Worm (Caenorhabditis elegans): ENCODE results near the gene T07G12.4.
A peak's percentile ranks its signal among the peaks of the same experiment; 100 is the strongest.

Gene T07G12.4

DNA sequence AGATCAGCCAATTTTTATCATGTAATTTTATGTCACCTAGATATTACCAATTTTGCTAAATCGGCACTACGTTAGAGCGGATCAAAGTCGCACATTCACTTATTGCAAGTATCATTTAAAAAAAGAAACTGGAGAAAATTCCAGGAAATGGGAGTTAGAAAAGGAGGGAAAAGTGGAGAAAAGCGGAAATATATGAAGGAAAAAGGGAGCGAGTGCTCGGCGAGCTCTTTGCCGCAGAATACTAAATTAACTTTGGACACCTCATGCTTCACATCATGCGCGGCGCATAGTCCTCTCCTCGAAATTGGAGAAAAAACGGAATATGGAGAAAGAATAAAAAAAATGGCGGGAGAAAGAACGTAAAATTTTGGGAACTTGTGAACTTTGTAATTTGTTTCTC, 30.9 kb downstream of the T07G12.4 start:
- TF ChIP-seq dao-5 (tag; optimal IDR thresholded peaks at IDR 0.05) (no peak), him-1 (tag; optimal IDR thresholded peaks at IDR 0.05) (peak; percentile 14), W03F9.2 (tag; optimal IDR thresholded peaks at IDR 0.05) (no peak)

DNA sequence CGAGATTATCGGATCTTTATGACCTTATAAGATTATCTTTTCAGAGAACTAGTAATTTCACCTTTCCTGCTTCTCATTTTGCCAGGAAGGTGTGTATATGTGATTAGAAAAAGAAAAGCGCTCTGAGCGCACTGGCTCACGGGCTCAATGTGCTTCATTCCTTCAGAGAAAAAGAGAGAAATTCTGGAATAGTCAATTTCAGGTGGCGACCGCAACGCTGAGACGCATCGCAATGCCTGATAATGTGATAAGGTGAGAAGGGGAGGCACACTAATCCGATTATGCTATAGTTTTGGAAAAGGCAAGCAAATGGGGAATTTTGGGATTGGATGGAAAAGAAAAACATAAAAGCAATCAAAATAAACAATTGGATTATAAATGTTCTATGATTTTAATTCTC, 32.5 kb downstream of the T07G12.4 start:
- no peak for TF ChIP-seq him-1 (tag; optimal IDR thresholded peaks at IDR 0.05)
- no peak for TF ChIP-seq dao-5 (tag; optimal IDR thresholded peaks at IDR 0.05)
- no peak for TF ChIP-seq W03F9.2 (tag; optimal IDR thresholded peaks at IDR 0.05)

DNA sequence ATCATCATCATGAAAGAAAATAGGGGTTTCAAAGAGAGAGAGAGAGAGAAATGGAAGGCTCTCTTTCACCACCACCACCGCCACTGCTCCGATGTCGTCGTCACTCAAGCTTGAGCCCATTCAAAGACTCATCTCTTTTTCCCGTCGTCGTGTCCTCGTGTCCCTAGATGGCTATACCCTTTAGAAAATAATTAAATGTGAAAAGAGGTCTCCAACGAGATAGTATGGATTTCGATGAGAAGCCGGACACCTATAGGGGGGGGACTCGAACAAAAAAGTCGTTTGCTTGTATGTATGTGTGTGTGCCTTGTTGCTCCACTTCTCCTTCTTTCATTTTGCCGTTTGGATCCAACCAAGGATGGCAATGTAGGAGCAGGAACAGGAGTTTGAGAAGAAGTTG, 33.5 kb downstream of the T07G12.4 start:
- no peak for TF ChIP-seq him-1 (tag; optimal IDR thresholded peaks at IDR 0.05)

DNA sequence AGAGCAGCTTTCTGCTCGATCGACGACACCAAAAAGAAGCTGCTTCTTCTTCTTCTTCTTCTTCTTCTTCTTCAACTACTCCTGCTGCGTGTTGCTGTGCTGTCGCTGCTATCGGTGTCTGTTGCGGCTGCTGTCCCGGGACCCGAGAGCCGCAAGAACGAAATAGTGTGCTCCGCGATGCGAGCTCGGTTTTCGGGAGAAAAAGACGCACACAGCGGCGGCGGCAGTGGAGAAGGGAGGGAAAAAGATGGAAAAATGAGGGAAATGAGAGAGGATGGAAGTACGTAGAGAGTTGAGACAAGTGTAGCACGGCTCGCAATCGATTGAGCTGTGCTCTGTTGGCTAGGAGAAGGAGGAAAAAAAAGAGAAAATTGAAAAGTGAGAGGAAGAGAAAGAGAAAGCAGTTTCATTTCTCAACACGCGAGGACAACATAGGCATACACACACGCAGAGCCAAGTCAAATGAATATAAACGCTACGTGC, 34.7 kb downstream of the T07G12.4 start:
- TF ChIP-seq dao-5 (tag; optimal IDR thresholded peaks at IDR 0.05) = no peak
- peak; percentile 70 for TF ChIP-seq him-1 (tag; optimal IDR thresholded peaks at IDR 0.05)

DNA sequence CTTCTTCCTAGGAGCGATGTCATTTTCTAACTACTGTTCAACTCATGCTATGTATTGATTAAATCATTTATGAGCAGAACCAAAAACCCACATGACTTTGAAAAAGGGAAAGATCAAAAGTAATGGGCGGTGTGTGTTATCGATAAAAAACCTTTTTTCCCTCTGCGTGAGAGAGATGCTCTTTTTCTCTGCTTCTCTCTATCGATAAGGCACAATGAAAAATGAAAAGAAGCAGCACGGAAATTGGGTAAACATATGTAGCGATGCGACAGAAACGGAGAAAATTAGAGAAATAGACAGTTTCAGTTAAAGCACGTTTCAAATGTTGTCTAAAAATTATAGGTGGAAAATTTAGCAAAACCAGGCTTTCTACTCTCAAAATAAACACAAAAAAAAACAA, 36.1 kb downstream of the T07G12.4 start:
- TF ChIP-seq W03F9.2 (tag; optimal IDR thresholded peaks at IDR 0.05) (peak; percentile 4), him-1 (tag; optimal IDR thresholded peaks at IDR 0.05) (no peak)

DNA sequence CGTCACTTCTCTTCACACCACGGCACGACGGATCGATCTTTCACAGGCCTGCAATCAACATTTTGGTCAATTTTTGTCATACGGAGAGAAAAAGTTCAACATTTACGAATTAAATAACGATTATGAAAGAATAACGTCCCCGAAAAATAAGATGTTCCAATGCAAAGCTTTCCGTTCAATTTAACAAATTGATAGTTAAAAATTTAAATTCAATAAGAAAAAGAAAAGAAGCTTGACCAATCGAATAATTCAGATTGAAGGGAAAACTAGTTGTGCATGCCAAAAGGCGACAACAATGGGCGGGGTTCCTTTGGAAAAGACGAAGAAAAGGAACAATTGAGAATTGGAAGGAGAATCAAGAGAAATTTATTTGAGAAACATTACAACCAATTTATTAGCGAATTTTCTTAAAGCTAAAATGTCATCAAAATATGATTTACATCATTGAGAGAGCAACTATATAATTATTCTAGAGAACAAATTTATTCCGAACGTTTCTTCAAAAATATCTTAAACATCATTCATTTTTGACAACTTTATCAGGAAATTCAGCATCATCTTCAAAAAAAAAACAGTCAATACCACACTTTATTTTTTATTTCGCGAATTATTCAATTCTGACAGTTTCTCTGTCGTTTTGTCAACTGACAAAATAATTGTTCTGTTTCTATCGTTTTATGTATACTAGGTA, 36.8 kb downstream of the T07G12.4 start, which contains the start of gene tax-6:
TSS of gene tax-6 (minus strand) at position 51 of the 691 bp plus-strand sequence.
- TF ChIP-seq dao-5 (tag; optimal IDR thresholded peaks at IDR 0.05) = no peak

DNA sequence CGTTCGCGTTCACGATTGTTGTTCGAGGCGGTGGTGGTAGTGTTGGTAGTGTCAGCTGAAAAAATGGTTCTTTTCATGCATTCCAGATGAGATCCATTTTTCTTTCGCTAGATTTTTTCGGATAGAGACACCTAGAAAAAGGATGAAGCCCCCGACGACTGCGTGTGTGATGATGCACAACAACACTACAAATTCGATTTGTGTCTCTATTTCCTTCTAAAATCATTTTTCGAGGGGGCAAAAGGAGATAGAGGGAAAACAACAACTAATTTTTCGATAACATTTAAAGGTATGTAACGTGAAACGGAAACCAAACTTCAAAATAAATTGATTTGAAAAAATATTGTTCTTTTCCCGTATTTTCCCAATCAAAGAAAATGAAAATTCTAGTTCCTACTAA, 38.0 kb downstream of the T07G12.4 start:
- TF ChIP-seq dao-5 (tag; optimal IDR thresholded peaks at IDR 0.05) (no peak), W03F9.2 (tag; optimal IDR thresholded peaks at IDR 0.05) (no peak), him-1 (tag; optimal IDR thresholded peaks at IDR 0.05) (no peak)

DNA sequence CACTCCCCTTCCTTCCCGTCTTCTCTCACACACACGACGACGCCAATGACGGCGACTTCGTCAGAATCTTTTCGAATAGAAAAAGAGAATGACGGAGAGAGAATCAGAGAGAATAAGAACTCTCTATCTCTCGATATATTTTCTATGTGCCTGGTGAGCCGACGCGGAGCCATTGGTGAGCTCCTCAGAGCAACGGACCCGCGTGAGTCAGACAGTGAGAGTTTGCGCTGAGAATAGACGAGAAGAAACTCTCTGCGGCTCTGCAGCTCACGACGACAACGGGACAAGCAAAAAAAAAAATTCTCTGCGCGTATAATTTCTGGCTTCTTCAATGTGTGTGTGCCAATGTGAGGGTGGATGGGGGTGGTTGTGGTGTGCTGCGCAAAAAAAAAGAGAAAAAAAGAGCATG, 38.5 kb downstream of the T07G12.4 start:
- TF ChIP-seq W03F9.2 (tag; optimal IDR thresholded peaks at IDR 0.05) (no peak), him-1 (tag; optimal IDR thresholded peaks at IDR 0.05) (peak; percentile 85), dao-5 (tag; optimal IDR thresholded peaks at IDR 0.05) (no peak)

DNA sequence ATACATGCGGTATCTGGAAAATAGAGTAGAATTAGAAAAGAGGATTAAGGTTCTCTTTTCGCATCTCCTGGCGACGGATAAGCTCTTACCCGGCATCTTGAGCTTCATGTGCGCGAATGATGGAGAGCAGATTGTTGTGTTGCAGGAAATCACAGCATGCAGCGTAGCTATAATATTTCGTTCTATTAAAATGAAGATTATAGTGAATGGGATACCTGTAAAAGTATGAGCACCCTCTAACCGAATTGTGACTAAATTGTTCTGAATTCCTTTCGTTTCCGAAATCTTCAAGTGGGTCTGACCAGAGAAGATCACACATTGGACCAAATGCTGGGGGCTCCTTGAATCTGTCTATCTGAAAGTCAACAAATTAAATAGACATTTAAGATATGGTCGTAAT, 40.1 kb downstream of the T07G12.4 start:
- TF ChIP-seq him-1 (tag; optimal IDR thresholded peaks at IDR 0.05) (no peak), dao-5 (tag; optimal IDR thresholded peaks at IDR 0.05) (no peak), W03F9.2 (tag; optimal IDR thresholded peaks at IDR 0.05) (no peak)

DNA sequence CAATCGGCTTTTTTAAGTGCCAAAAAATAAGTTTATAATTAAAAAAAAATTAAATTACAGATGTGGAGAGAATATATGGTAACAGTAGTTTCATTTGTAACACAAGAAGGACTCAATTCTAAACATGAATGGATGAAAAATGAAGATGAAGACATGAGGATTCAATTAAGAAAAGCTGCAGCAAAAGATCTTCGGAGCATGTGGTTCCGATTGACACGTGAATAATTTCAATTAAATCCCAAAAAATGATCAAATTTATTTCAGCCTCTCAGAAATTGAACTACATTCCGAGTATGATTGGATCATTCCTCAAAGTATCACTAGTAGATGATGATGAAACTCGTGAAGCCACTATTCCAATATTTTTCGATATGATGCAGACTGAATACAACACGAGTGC, 49.1 kb downstream of the T07G12.4 start:
- no peak for TF ChIP-seq W03F9.2 (tag; optimal IDR thresholded peaks at IDR 0.05)
- TF ChIP-seq him-1 (tag; optimal IDR thresholded peaks at IDR 0.05) = no peak
- no peak for TF ChIP-seq dao-5 (tag; optimal IDR thresholded peaks at IDR 0.05)

Measured in whole organism, L4/young adult.